Worm (Caenorhabditis elegans): Measurements from ENCODE around the gene srr-9.

The srr-9 gene

DNA sequence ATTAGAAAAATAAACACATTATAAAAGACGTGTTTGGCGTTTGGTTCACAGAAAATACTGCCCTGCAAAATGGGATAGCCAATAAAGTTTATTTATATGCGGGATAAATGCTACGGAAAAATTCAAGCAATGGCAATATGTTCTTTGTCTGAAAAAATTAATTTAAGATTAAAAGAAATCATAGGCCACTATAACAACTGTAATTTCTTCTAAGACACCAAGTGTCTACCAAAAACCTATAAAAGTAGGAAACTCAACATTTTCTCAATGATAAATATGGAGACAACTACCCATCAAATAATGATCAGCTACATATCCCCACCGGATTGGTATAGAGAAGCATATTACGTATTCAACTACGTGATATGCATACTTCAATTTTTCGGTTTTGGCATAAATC lies 32.5 kb upstream of the srr-9 start, which contains the start of gene srw-3:
srw-3 (plus strand) TSS at position 301 of the 400 bp plus-strand sequence.
- TF ChIP-seq tra-1 (GFP tag; IDR thresholded peaks at IDR 0.05) (no peak), Y75B8A.6 (GFP tag; IDR thresholded peaks at IDR 0.05) (no peak), ZK337.2 (GFP tag; IDR thresholded peaks at IDR 0.05) (no peak), set-16 (GFP tag; IDR thresholded peaks at IDR 0.05) (no peak), nhr-77 (tag; optimal IDR thresholded peaks at IDR 0.05) (no peak), mxl-2 (GFP tag; conservative IDR thresholded peaks at IDR 0.05) (no peak), madf-5 (GFP tag; IDR thresholded peaks at IDR 0.05) (no peak), jun-1 (tag; optimal IDR thresholded peaks at IDR 0.05) (no peak), mxl-3 (GFP tag; optimal IDR thresholded peaks at IDR 0.05) (no peak), zag-1 (tag; optimal IDR thresholded peaks at IDR 0.05) (no peak), ceh-20 (GFP tag; IDR thresholded peaks at IDR 0.05) (no peak), saeg-2 (GFP tag; IDR thresholded peaks at IDR 0.05) (no peak), nhr-48 (tag; optimal IDR thresholded peaks at IDR 0.05) (no peak)

DNA sequence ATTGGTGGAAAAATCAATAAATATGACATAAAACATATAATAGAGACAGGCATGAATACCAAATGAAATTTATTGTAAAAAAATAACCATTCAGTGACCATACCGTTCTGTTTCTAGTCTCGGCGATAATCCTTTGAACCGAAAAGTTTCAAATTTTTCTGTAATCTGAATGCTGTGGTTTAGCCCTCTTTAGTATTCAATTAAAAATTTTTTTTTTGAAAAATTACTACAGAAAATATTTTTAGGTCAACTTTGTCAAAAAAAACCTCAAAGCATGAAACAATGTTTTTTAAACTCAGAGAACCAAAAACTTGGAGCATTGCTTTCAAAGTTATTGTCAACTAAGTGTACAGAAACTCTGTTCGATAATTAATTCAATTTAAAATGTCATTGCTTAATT lies 29.3 kb upstream of the srr-9 start, which contains the start of gene ZK105.11:
ZK105.11 (minus strand) TSS at position 101 of the 400 bp plus-strand sequence.
- TF ChIP-seq ceh-32 (tag; optimal IDR thresholded peaks at IDR 0.05; ENCODE audit: poor library complexity) (no peak), T26A8.4 (GFP tag; IDR thresholded peaks at IDR 0.05) (no peak), mxl-3 (GFP tag; optimal IDR thresholded peaks at IDR 0.05) (no peak), aha-1 (tag) (no peak), ceh-28 (tag; optimal IDR thresholded peaks at IDR 0.05) (no peak), pqm-1 (tag; optimal IDR thresholded peaks at IDR 0.05) (no peak), nhr-25 (tag; optimal IDR thresholded peaks at IDR 0.05; ENCODE audit: borderline replicate concordance, insufficient read depth) (no peak)

DNA sequence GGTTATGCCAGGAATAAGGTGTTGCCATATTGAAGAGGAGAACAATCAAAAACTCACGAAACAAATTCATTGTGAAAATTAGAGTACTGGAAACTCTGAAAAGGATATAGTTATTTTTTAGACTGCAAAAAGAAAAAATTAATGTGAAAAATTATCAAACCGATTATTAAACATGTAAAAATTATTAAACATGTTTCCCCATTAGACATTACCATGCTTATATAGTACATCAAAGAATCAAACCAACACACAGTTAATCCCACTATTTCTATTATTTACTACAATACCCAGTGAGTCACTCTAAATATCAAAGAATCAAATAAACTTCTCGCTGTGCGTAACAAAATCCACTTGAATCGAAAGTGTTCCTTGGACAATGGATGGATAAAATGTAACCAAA lies 24.7 kb upstream of the srr-9 start, which contains the start of gene ZK105.13:
ZK105.13 (minus strand) TSS at position 101 of the 400 bp plus-strand sequence.
- no peak for TF ChIP-seq madf-5 (GFP tag; IDR thresholded peaks at IDR 0.05)
- TF ChIP-seq F44E2.7 (GFP tag; IDR thresholded peaks at IDR 0.05) = no peak

DNA sequence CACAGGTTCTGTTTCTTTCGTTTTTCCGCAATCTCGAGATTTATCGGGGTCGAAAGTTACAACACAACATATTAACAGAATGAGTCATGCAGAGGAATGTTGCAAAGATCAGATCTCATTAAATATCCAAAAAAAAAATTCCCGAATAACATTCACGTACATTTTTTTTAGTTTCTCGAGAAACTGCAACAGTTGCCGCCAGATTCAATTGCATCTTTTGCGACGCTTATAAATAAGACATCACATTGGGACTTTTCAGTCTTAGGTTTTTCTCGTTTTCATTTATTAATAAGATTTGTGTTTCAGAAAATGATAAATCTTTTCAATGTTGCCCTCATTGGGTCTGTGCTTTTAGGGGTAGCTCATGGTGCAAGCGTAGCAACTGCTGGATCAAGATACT lies 24.1 kb upstream of the srr-9 start, which contains the start of gene ZK105.1:
ZK105.1 (plus strand) TSS at position 301 of the 400 bp plus-strand sequence.
- peak in 1 of 2 experiments; percentile 3 for TF ChIP-seq daf-16 (GFP tag; optimal IDR thresholded peaks at IDR 0.05)
- TF ChIP-seq daf-16 (tag; optimal IDR thresholded peaks at IDR 0.05) = no peak
- TF ChIP-seq F10B5.3 (tag; optimal IDR thresholded peaks at IDR 0.05) = no peak

DNA sequence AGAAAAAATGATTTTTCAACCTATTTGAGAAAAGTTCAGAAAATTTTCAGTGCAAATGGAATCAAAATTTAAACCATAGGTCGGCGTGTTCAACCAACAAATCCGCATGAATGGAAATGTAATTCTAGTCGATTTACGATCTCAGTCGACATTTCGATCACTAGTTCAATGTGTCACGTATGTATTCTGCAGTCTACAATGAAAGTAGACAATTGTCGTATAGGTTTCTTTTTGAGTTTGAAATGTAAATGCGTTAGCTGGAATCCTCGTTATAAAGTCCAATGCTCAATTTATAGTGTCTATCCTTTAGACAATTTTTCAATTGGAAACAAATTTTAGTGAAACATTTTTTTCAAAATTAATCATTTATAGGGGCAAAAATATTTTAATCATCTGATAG lies 21.8 kb upstream of the srr-9 start, which contains the start of gene ZK105.12:
ZK105.12 (minus strand) TSS at position 101 of the 400 bp plus-strand sequence.
- TF ChIP-seq fkh-10 (GFP tag; optimal IDR thresholded peaks at IDR 0.05) = no peak
- no peak for TF ChIP-seq tra-1 (GFP tag; IDR thresholded peaks at IDR 0.05)
- no peak for TF ChIP-seq set-16 (GFP tag; IDR thresholded peaks at IDR 0.05)
- no peak for TF ChIP-seq ctbp-1 (GFP tag; IDR thresholded peaks at IDR 0.05)
- TF ChIP-seq lin-39 (tag; optimal IDR thresholded peaks at IDR 0.05) = no peak
- TF ChIP-seq nhr-237 (tag; optimal IDR thresholded peaks at IDR 0.05) = no peak
- no peak for TF ChIP-seq F49E8.2 (tag; optimal IDR thresholded peaks at IDR 0.05; ENCODE audit: borderline replicate concordance)
- no peak for TF ChIP-seq sdz-12 (GFP tag; optimal IDR thresholded peaks at IDR 0.05)
- TF ChIP-seq dve-1 (tag; optimal IDR thresholded peaks at IDR 0.05; ENCODE audit: insufficient read depth) = no peak

DNA sequence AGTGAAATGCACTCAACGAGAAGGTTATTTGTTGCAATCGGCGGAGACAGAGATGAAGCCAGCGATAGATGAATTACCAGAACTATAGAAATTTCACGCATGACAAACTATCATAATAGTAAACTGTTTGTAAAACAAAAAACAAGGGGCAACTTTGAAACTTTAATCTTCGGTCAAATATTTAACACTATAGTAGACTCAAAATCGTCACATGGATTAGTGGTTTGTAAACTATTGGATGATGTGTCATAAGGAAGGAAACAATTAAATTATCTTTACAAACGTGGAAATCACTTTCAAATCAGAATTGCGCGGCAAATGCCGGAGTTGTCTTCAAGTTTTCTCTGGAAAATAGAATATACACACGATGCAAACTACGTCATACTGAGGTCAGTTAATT lies 20.2 kb upstream of the srr-9 start, which contains the start of gene ZK105.5:
ZK105.5 (minus strand) TSS at position 101 of the 400 bp plus-strand sequence.
- TF ChIP-seq aha-1 (tag) (peak; percentile 55), snpc-1.2 (GFP tag; IDR thresholded peaks at IDR 0.05) (no peak)

All from whole organism, L4 larva.